Worm (Caenorhabditis elegans) whole organism, late embryonic: Measurements from ENCODE around the gene exh-1.

Experiments used
- C38D4.7 ChIP-seq: fragments of 200-800 bp; sonication (Bioruptor generic); optimal IDR thresholded peaks from 2 replicates; lab custom pipeline; 2018; ENCODE audit warnings: mild to moderate bottlenecking, missing genetic modification characterization, moderate library complexity, missing compliant biosample characterization
- F13H6.1 ChIP-seq: sonication (generic microtip); optimal IDR thresholded peaks from 2 replicates; lab custom pipeline; 2016; ENCODE audit warnings: missing genetic modification characterization, missing compliant biosample characterization
- K02D7.2 ChIP-seq: sonication (generic microtip); optimal IDR thresholded peaks from 2 replicates; lab custom pipeline; 2017; ENCODE audit warnings: mild to moderate bottlenecking, missing genetic modification characterization, missing compliant biosample characterization
- K09A11.1 ChIP-seq: sonication (generic microtip); optimal IDR thresholded peaks from 2 replicates; lab custom pipeline; 2017; ENCODE audit warnings: antibody characterized with exemption, mild to moderate bottlenecking, missing genetic modification characterization, missing compliant biosample characterization; ENCODE audit not compliant: insufficient read depth
- T23F11.4 ChIP-seq: fragments of 200-800 bp; sonication (Bioruptor generic); optimal IDR thresholded peaks from 2 replicates; lab custom pipeline; 2018; ENCODE audit warnings: mild to moderate bottlenecking, missing genetic modification characterization, missing compliant biosample characterization
- ahr-1 ChIP-seq: sonication (generic microtip); optimal IDR thresholded peaks from 2 replicates; lab custom pipeline; 2016; ENCODE audit warnings: missing genetic modification characterization, missing compliant biosample characterization
- ama-1 ChIP-seq: fragments of 150-350 bp; optimal IDR thresholded peaks from 2 replicates; lab custom pipeline; 2014
- ceh-24 ChIP-seq: sonication (generic microtip); optimal IDR thresholded peaks from 2 replicates; lab custom pipeline; 2016; ENCODE audit warnings: mild to moderate bottlenecking, missing genetic modification characterization, missing compliant biosample characterization
- ceh-31 ChIP-seq: sonication (generic microtip); optimal IDR thresholded peaks from 2 replicates; lab custom pipeline; 2016; ENCODE audit warnings: missing genetic modification characterization, missing compliant biosample characterization
- ceh-34 ChIP-seq: sonication (generic microtip); optimal IDR thresholded peaks from 2 replicates; lab custom pipeline; 2016; ENCODE audit warnings: mild to moderate bottlenecking, missing genetic modification characterization, missing compliant biosample characterization
- ceh-48 ChIP-seq: sonication (generic microtip); optimal IDR thresholded peaks from 2 replicates; lab custom pipeline; 2016; ENCODE audit warnings: missing genetic modification characterization, inconsistent platforms, missing compliant biosample characterization
- dmd-4 ChIP-seq: sonication (generic microtip); optimal IDR thresholded peaks from 2 replicates; lab custom pipeline; 2016; ENCODE audit warnings: borderline replicate concordance, missing genetic modification characterization, missing compliant biosample characterization
- dve-1 ChIP-seq: sonication (generic microtip); optimal IDR thresholded peaks from 2 replicates; lab custom pipeline; 2017; ENCODE audit warnings: antibody characterized with exemption, mild to moderate bottlenecking, missing genetic modification characterization, missing compliant biosample characterization
- elt-2 ChIP-seq: sonication (generic microtip); optimal IDR thresholded peaks from 2 replicates; lab custom pipeline; 2016; ENCODE audit warnings: missing genetic modification reagents, missing genetic modification characterization, missing compliant biosample characterization
- eyg-1 ChIP-seq: sonication (generic microtip); optimal IDR thresholded peaks from 2 replicates; lab custom pipeline; 2016; ENCODE audit warnings: missing genotype, missing genetic modification characterization, missing compliant biosample characterization
- fax-1 ChIP-seq: sonication (generic microtip); optimal IDR thresholded peaks from 2 replicates; lab custom pipeline; 2016; ENCODE audit warnings: missing genotype, missing genetic modification characterization, missing compliant biosample characterization
- fkh-10 ChIP-seq: fragments of 150-350 bp; optimal IDR thresholded peaks from 2 replicates; lab custom pipeline; 2014; ENCODE audit warnings: missing biosample characterization, missing genetic modification reagents, missing genetic modification characterization
- gmeb-2 ChIP-seq: sonication (generic microtip); optimal IDR thresholded peaks from 2 replicates; lab custom pipeline; 2016; ENCODE audit warnings: missing genetic modification characterization, inconsistent platforms, missing compliant biosample characterization
- hlh-13 ChIP-seq: fragments of 200-800 bp; sonication (Bioruptor generic); optimal IDR thresholded peaks from 2 replicates; lab custom pipeline; 2018; ENCODE audit warnings: mild to moderate bottlenecking, missing genetic modification characterization, missing compliant biosample characterization
- hlh-15 ChIP-seq: sonication (generic microtip); optimal IDR thresholded peaks from 2 replicates; lab custom pipeline; 2016; ENCODE audit warnings: missing genetic modification characterization, missing compliant biosample characterization
- hlh-30 ChIP-seq: sonication (generic microtip); optimal IDR thresholded peaks from 2 replicates; lab custom pipeline; 2017; ENCODE audit warnings: antibody characterized with exemption, missing genetic modification characterization, missing compliant biosample characterization; ENCODE audit not compliant: insufficient read depth
- hlh-8 ChIP-seq: sonication (generic microtip); optimal IDR thresholded peaks from 2 replicates; lab custom pipeline; 2016; ENCODE audit warnings: missing genotype, missing genetic modification characterization, missing compliant biosample characterization
- lin-11 ChIP-seq: fragments of 200-800 bp; sonication (Bioruptor generic); optimal IDR thresholded peaks from 2 replicates; lab custom pipeline; 2018; ENCODE audit warnings: mild to moderate bottlenecking, missing genetic modification characterization, missing compliant biosample characterization
- madf-2 ChIP-seq: sonication (generic microtip); optimal IDR thresholded peaks from 2 replicates; lab custom pipeline; 2017; ENCODE audit warnings: missing genetic modification characterization, missing compliant biosample characterization
- mec-3 ChIP-seq: sonication (generic microtip); optimal IDR thresholded peaks from 2 replicates; lab custom pipeline; 2016; ENCODE audit warnings: borderline replicate concordance, missing genetic modification characterization, missing compliant biosample characterization
- nhr-232 ChIP-seq: sonication (generic microtip); optimal IDR thresholded peaks from 2 replicates; lab custom pipeline; 2016; ENCODE audit warnings: missing genetic modification characterization, missing compliant biosample characterization
- pag-3 ChIP-seq: sonication (generic microtip); optimal IDR thresholded peaks from 2 replicates; lab custom pipeline; 2016; ENCODE audit warnings: missing compliant biosample characterization, missing genetic modification characterization, borderline replicate concordance
- pat-9 ChIP-seq: fragments of 200-800 bp; sonication (Bioruptor generic); optimal IDR thresholded peaks from 2 replicates; lab custom pipeline; 2018; ENCODE audit warnings: mild to moderate bottlenecking, missing genetic modification characterization, moderate library complexity, missing compliant biosample characterization
- pax-1 ChIP-seq: fragments of 150-350 bp; optimal IDR thresholded peaks from 2 replicates; lab custom pipeline; 2014; ENCODE audit warnings: missing biosample characterization, missing genetic modification characterization
- pha-2 ChIP-seq: sonication (generic microtip); optimal IDR thresholded peaks from 2 replicates; lab custom pipeline; 2017; ENCODE audit warnings: mild to moderate bottlenecking, missing genetic modification characterization, missing compliant biosample characterization
- pqm-1 ChIP-seq: sonication (generic microtip); optimal IDR thresholded peaks from 2 replicates; lab custom pipeline; 2016; ENCODE audit warnings: missing genetic modification characterization, missing compliant biosample characterization
- ref-2 ChIP-seq: sonication (generic microtip); optimal IDR thresholded peaks from 2 replicates; lab custom pipeline; 2016; ENCODE audit warnings: missing genetic modification characterization, missing compliant biosample characterization
- rnt-1 ChIP-seq: sonication (generic microtip); optimal IDR thresholded peaks from 2 replicates; lab custom pipeline; 2016; ENCODE audit warnings: missing genetic modification characterization, missing compliant biosample characterization
- sdc-2 ChIP-seq: sonication (generic microtip); optimal IDR thresholded peaks from 2 replicates; lab custom pipeline; 2016; ENCODE audit warnings: missing genotype, missing genetic modification characterization, missing compliant biosample characterization
- sox-2 ChIP-seq: fragments of 200-800 bp; sonication (Bioruptor generic); IDR thresholded peaks from 2 replicates; pipeline ENCODE4 v1.3.6; 2022; ENCODE audit warnings: missing genetic modification reagents, missing genetic modification characterization, missing compliant biosample characterization
- sox-4 ChIP-seq: sonication (generic microtip); optimal IDR thresholded peaks from 2 replicates; lab custom pipeline; 2017; ENCODE audit warnings: mild to moderate bottlenecking, missing genetic modification characterization, inconsistent platforms, missing compliant biosample characterization
- unc-86 ChIP-seq: sonication (generic microtip); optimal IDR thresholded peaks from 2 replicates; lab custom pipeline; 2016; ENCODE audit warnings: missing genetic modification characterization, missing compliant biosample characterization
- ztf-16 ChIP-seq: sonication (generic microtip); optimal IDR thresholded peaks from 2 replicates; lab custom pipeline; 2017; ENCODE audit warnings: missing genetic modification characterization, missing compliant biosample characterization

The exh-1 gene

ce11 chrV:3144494-3144893 lies 12.4 kb upstream of the exh-1 start, which contains the start of gene srab-10:
srab-10 (minus strand) TSS chrV:3144594.
- TF ChIP-seq unc-86 (tag; lab: Kevin White, UChicago) (no peak), C38D4.7 (GFP tag; lab: Kevin White, UChicago) (no peak), K02D7.2 (tag; lab: Kevin White, UChicago) (no peak)

DNA sequence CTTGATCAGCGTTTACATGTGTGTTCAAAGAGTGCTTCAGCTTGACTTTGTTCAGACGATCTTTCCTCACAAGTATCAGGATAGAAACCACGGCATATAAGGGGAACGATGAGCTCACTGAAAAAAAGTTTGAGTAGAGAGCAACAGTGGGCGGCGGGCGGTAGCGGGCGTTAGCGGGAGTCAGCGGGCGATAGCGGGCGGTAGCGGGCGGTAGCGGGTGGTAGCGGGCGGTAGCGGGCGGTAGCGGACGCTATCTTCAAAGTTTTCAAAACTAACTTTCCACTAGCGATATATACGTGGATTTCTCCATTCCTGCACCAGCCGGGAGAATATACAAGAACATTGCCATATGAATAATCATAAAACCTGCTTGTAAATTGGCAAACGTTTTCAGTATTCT lies 11.6 kb upstream of the exh-1 start:
- no peak for TF ChIP-seq K09A11.1 (tag; lab: Kevin White, UChicago)
- TF ChIP-seq sdc-2 (tag; lab: Kevin White, UChicago): no peak
- TF ChIP-seq rnt-1: no peak
- TF ChIP-seq dve-1 (tag; lab: Kevin White, UChicago): no peak
- TF ChIP-seq fkh-10 (GFP tag; lab: Kevin White, UChicago): no peak
- no peak for TF ChIP-seq mec-3 (tag; lab: Kevin White, UChicago)
- no peak for TF ChIP-seq dmd-4 (tag; lab: Kevin White, UChicago)

ce11 chrV:3146932-3147331 lies 10.0 kb upstream of the exh-1 start, which contains the start of gene srab-11:
srab-11 (minus strand) TSS chrV:3147032.
- TF ChIP-seq hlh-13 (no peak), hlh-8 (tag; lab: Kevin White, UChicago) (no peak), unc-86 (tag; lab: Kevin White, UChicago) (no peak), ref-2 (tag; lab: Kevin White, UChicago) (no peak), madf-2 (tag; lab: Kevin White, UChicago) (no peak), ama-1 (lab: Kevin White, UChicago) (no peak), ahr-1 (no peak), gmeb-2 (tag; lab: Kevin White, UChicago) (no peak), sox-4 (tag; lab: Kevin White, UChicago) (no peak)

- no peak for TF ChIP-seq ztf-16
- no peak for TF ChIP-seq ceh-24
- TF ChIP-seq ref-2 (tag; lab: Kevin White, UChicago): peak; percentile 22
- no peak for TF ChIP-seq hlh-8 (tag; lab: Kevin White, UChicago)
- TF ChIP-seq ahr-1: no peak
- peak; percentile 6 for TF ChIP-seq sdc-2 (tag; lab: Kevin White, UChicago)
- TF ChIP-seq hlh-15: no peak
- TF ChIP-seq ceh-34 (tag; lab: Kevin White, UChicago): peak; percentile 29
- peak; percentile 9 for TF ChIP-seq ceh-31
These were observed 6.9 kb upstream of the exh-1 start for ce11 chrV:3149910-3150428.

- TF ChIP-seq pax-1 (tag; lab: Kevin White, UChicago) (no peak), pha-2 (no peak), hlh-30 (tag; lab: Kevin White, UChicago) (no peak), eyg-1 (tag; lab: Kevin White, UChicago) (no peak), pqm-1 (tag; lab: Kevin White, UChicago) (no peak), pag-3 (tag; lab: Kevin White, UChicago) (no peak), madf-2 (tag; lab: Kevin White, UChicago) (no peak), K02D7.2 (tag; lab: Kevin White, UChicago) (no peak), sox-4 (tag; lab: Kevin White, UChicago) (no peak), pat-9 (no peak), nhr-232 (tag; lab: Kevin White, UChicago) (no peak), dve-1 (tag; lab: Kevin White, UChicago) (no peak), ceh-48 (tag; lab: Kevin White, UChicago) (no peak), fax-1 (no peak), lin-11 (tag; lab: Kevin White, UChicago) (no peak), elt-2 (tag; lab: Kevin White, UChicago) (no peak), T23F11.4 (GFP tag; lab: Kevin White, UChicago) (no peak), F13H6.1 (tag; lab: Kevin White, UChicago) (no peak), sox-2 (GFP tag; lab: Robert Waterston, UW) (no peak)
These were observed 5.0 kb upstream of the exh-1 start, which contains the start of gene srab-6 for ce11 chrV:3151862-3152261. srab-6 (minus strand) TSS chrV:3151962.
